Comparison of ENCODE assay signal across 5 fruit fly cellular contexts in genomic region chr3L:14708053-14708452, dm6.
TF ChIP-seq lines count a peak whose summit lies in the region.

No protein-coding gene starts in this region.

- TF ChIP-seq CTCF in whole organism, embryonic (GFP tag; optimal IDR thresholded peaks at IDR 0.05; lab: Kevin White, UChicago): no peak

TF ChIP-seq in whole organism, adult, 20 proteins besides CTCF, POLR2A, EP300 and RAD21:
- TF ChIP-seq Hr96 (GFP tag; optimal IDR thresholded peaks at IDR 0.05; lab: Kevin White, UChicago): peak; percentile 29
- peak; percentile 47 for TF ChIP-seq CG7045 (GFP tag; optimal IDR thresholded peaks at IDR 0.05; lab: Kevin White, UChicago)
- TF ChIP-seq CG7101 (tag; optimal IDR thresholded peaks at IDR 0.05; lab: Kevin White, UChicago): peak; percentile 50
- TF ChIP-seq pad (GFP tag; optimal IDR thresholded peaks at IDR 0.05; lab: Kevin White, UChicago): peak; percentile 10
- TF ChIP-seq bab1 (GFP tag; optimal IDR thresholded peaks at IDR 0.05; lab: Kevin White, UChicago): no peak
- no peak for TF ChIP-seq CG11617 (GFP tag; optimal IDR thresholded peaks at IDR 0.05; lab: Kevin White, UChicago)
- peak; percentile 40 for TF ChIP-seq CG14711 (tag; optimal IDR thresholded peaks at IDR 0.05; lab: Kevin White, UChicago)
- peak; percentile 54 for TF ChIP-seq ovo (GFP tag; optimal IDR thresholded peaks at IDR 0.05; lab: Kevin White, UChicago)
- peak; percentile 44 for TF ChIP-seq CG33017 (tag; optimal IDR thresholded peaks at IDR 0.05; lab: Kevin White, UChicago)
- TF ChIP-seq CG12768 (GFP tag; optimal IDR thresholded peaks at IDR 0.05; lab: Kevin White, UChicago): no peak
- peak; percentile 75 for TF ChIP-seq kay (GFP tag; lab: Kevin White, UChicago; ENCODE audit: borderline replicate concordance)
- TF ChIP-seq Crg-1 (GFP tag; optimal IDR thresholded peaks at IDR 0.05; lab: Kevin White, UChicago): peak; percentile 57
- peak; percentile 2 for TF ChIP-seq toe (GFP tag; optimal IDR thresholded peaks at IDR 0.05; lab: Kevin White, UChicago)
- TF ChIP-seq cnc (optimal IDR thresholded peaks at IDR 0.05; lab: Kevin White, UChicago): no peak
- TF ChIP-seq CG1620 (GFP tag; optimal IDR thresholded peaks at IDR 0.05; lab: Kevin White, UChicago): peak; percentile 53

TF ChIP-seq in whole organism, embryonic, 481 proteins besides CTCF, POLR2A, EP300 and RAD21 (continues in another document):
- TF ChIP-seq CG3838 (GFP tag; optimal IDR thresholded peaks at IDR 0.05; lab: Kevin White, UChicago) (peak; percentile 47), CG17328 (GFP tag; IDR thresholded peaks at IDR 0.05; lab: Robert Waterston, UW) (no peak), D (optimal IDR thresholded peaks at IDR 0.05; lab: Kevin White, UChicago) (no peak), D (GFP tag; optimal IDR thresholded peaks at IDR 0.05; lab: Kevin White, UChicago) (no peak), CG5180 (GFP tag; optimal IDR thresholded peaks at IDR 0.05; lab: Kevin White, UChicago) (no peak), E2f2 (GFP tag; IDR thresholded peaks at IDR 0.05; lab: Robert Waterston, UW) (peak; percentile 23; the same call in 1 of the 2 replicates), her (GFP tag; optimal IDR thresholded peaks at IDR 0.05; lab: Kevin White, UChicago) (peak; percentile 32), CG17568 (GFP tag; optimal IDR thresholded peaks at IDR 0.05; lab: Kevin White, UChicago) (peak; percentile 59), gfzf (GFP tag; optimal IDR thresholded peaks at IDR 0.05; lab: Kevin White, UChicago) (no peak), Hey (tag; optimal IDR thresholded peaks at IDR 0.05; lab: Kevin White, UChicago) (peak; percentile 27), Asciz (GFP tag; optimal IDR thresholded peaks at IDR 0.05; lab: Kevin White, UChicago) (peak; percentile 60), MTF-1 (GFP tag; optimal IDR thresholded peaks at IDR 0.05; lab: Kevin White, UChicago; ENCODE audit: borderline replicate concordance) (no peak), mirr (GFP tag; optimal IDR thresholded peaks at IDR 0.05; lab: Kevin White, UChicago) (peak; percentile 65), pfk (GFP tag; optimal IDR thresholded peaks at IDR 0.05; lab: Kevin White, UChicago) (no peak), HHEX (GFP tag; optimal IDR thresholded peaks at IDR 0.05; lab: Kevin White, UChicago) (peak; percentile 59), CG11456 (GFP tag; IDR thresholded peaks at IDR 0.05; lab: Robert Waterston, UW) (no peak), CG3281 (GFP tag; optimal IDR thresholded peaks at IDR 0.05; lab: Kevin White, UChicago) (peak; percentile 65), CG7786 (GFP tag; optimal IDR thresholded peaks at IDR 0.05; lab: Kevin White, UChicago) (peak; percentile 5), Antp (GFP tag; optimal IDR thresholded peaks at IDR 0.05; lab: Kevin White, UChicago) (peak; percentile 15)

TF ChIP-seq in whole organism, prepupa, 60 proteins besides CTCF, POLR2A, EP300 and RAD21:
- peak; percentile 46 for TF ChIP-seq esn (GFP tag; optimal IDR thresholded peaks at IDR 0.05; lab: Kevin White, UChicago)
- TF ChIP-seq svp (GFP tag; lab: Kevin White, UChicago): peak; percentile 85
- peak; percentile 42 for TF ChIP-seq Sox102F (GFP tag; optimal IDR thresholded peaks at IDR 0.05; lab: Kevin White, UChicago)
- no peak for TF ChIP-seq Hr39 (GFP tag; optimal IDR thresholded peaks at IDR 0.05; lab: Kevin White, UChicago)
- TF ChIP-seq Blimp-1 (GFP tag; optimal IDR thresholded peaks at IDR 0.05; lab: Kevin White, UChicago): peak; percentile 11
- TF ChIP-seq CG34406 (GFP tag; optimal IDR thresholded peaks at IDR 0.05; lab: Kevin White, UChicago): peak; percentile 21
- TF ChIP-seq fd59A (GFP tag; optimal IDR thresholded peaks at IDR 0.05; lab: Kevin White, UChicago): no peak
- TF ChIP-seq Met (GFP tag; optimal IDR thresholded peaks at IDR 0.05; lab: Kevin White, UChicago): peak; percentile 42
- peak; percentile 28 for TF ChIP-seq CG6792 (GFP tag; optimal IDR thresholded peaks at IDR 0.05; lab: Kevin White, UChicago)
- peak; percentile 54 for TF ChIP-seq Eip78C (GFP tag; lab: Kevin White, UChicago)
- TF ChIP-seq CG11902 (GFP tag; optimal IDR thresholded peaks at IDR 0.05; lab: Kevin White, UChicago): no peak
- TF ChIP-seq Smox (GFP tag; optimal IDR thresholded peaks at IDR 0.05; lab: Kevin White, UChicago): peak; percentile 22
- peak; percentile 48 for TF ChIP-seq vri (GFP tag; optimal IDR thresholded peaks at IDR 0.05; lab: Kevin White, UChicago)
- TF ChIP-seq fkh (GFP tag; optimal IDR thresholded peaks at IDR 0.05; lab: Kevin White, UChicago): peak; percentile 72
- peak; percentile 32 for TF ChIP-seq topi (GFP tag; optimal IDR thresholded peaks at IDR 0.05; lab: Kevin White, UChicago)
- no peak for TF ChIP-seq Gug (GFP tag; IDR thresholded peaks at IDR 0.05; lab: Robert Waterston, UW)
- TF ChIP-seq lz (GFP tag; optimal IDR thresholded peaks at IDR 0.05; lab: Kevin White, UChicago): no peak

TF ChIP-seq in whole organism, pupa, 21 proteins besides CTCF, POLR2A, EP300 and RAD21:
- TF ChIP-seq CG8159 (tag; optimal IDR thresholded peaks at IDR 0.05; lab: Kevin White, UChicago) (no peak), CG14655 (GFP tag; optimal IDR thresholded peaks at IDR 0.05; lab: Kevin White, UChicago) (no peak), Pif1A (GFP tag; optimal IDR thresholded peaks at IDR 0.05; lab: Kevin White, UChicago) (peak; percentile 41)

TF ChIP-seq in whole organism, wandering third instar larva, 38 proteins besides CTCF, POLR2A, EP300 and RAD21:
- TF ChIP-seq Vsx2 (GFP tag; optimal IDR thresholded peaks at IDR 0.05; lab: Kevin White, UChicago; ENCODE audit: partially characterized antibody) (no peak), Rel (GFP tag; optimal IDR thresholded peaks at IDR 0.05; lab: Kevin White, UChicago) (no peak), Rel (tag; optimal IDR thresholded peaks at IDR 0.05; lab: Kevin White, UChicago) (no peak), sv (GFP tag; optimal IDR thresholded peaks at IDR 0.05; lab: Kevin White, UChicago) (no peak), HLH106 (tag; optimal IDR thresholded peaks at IDR 0.05; lab: Kevin White, UChicago) (no peak), Myc (optimal IDR thresholded peaks at IDR 0.05; lab: Kevin White, UChicago) (no peak), dsf (GFP tag; optimal IDR thresholded peaks at IDR 0.05; lab: Kevin White, UChicago; ENCODE audit: borderline replicate concordance) (no peak), Dfd (GFP tag; optimal IDR thresholded peaks at IDR 0.05; lab: Kevin White, UChicago) (no peak), fru (GFP tag; optimal IDR thresholded peaks at IDR 0.05; lab: Kevin White, UChicago) (peak; percentile 45), Abd-B (GFP tag; optimal IDR thresholded peaks at IDR 0.05; lab: Kevin White, UChicago) (no peak), woc (GFP tag; optimal IDR thresholded peaks at IDR 0.05; lab: Kevin White, UChicago) (no peak), foxo (GFP tag; optimal IDR thresholded peaks at IDR 0.05; lab: Kevin White, UChicago) (peak in 1 of 2 experiments; percentile 41), sage (GFP tag; optimal IDR thresholded peaks at IDR 0.05; lab: Kevin White, UChicago) (no peak), Jra (GFP tag; optimal IDR thresholded peaks at IDR 0.05; lab: Kevin White, UChicago) (no peak), dl (GFP tag; optimal IDR thresholded peaks at IDR 0.05; lab: Kevin White, UChicago; ENCODE audit: insufficient read depth in 1 of 2, partially characterized antibody in 2 of 2) (no peak), rgr (GFP tag; optimal IDR thresholded peaks at IDR 0.05; lab: Kevin White, UChicago) (peak; percentile 64), Hr78 (GFP tag; optimal IDR thresholded peaks at IDR 0.05; lab: Kevin White, UChicago) (no peak), lola (GFP tag; optimal IDR thresholded peaks at IDR 0.05; lab: Kevin White, UChicago) (no peak), h (GFP tag; optimal IDR thresholded peaks at IDR 0.05; lab: Kevin White, UChicago) (peak; percentile 54), pan (optimal IDR thresholded peaks at IDR 0.05; lab: Kevin White, UChicago) (no peak), GATAd (GFP tag; optimal IDR thresholded peaks at IDR 0.05; lab: Kevin White, UChicago) (peak; percentile 24), OdsH (GFP tag; optimal IDR thresholded peaks at IDR 0.05; lab: Kevin White, UChicago) (peak; percentile 38), usp (GFP tag; optimal IDR thresholded peaks at IDR 0.05; lab: Kevin White, UChicago) (no peak), CG32264 (GFP tag; optimal IDR thresholded peaks at IDR 0.05; lab: Kevin White, UChicago) (peak; percentile 42), brk (GFP tag; optimal IDR thresholded peaks at IDR 0.05; lab: Kevin White, UChicago) (peak; percentile 7), N (GFP tag; optimal IDR thresholded peaks at IDR 0.05; lab: Kevin White, UChicago) (no peak), br (GFP tag; optimal IDR thresholded peaks at IDR 0.05; lab: Kevin White, UChicago) (peak; percentile 39), tai (GFP tag; optimal IDR thresholded peaks at IDR 0.05; lab: Kevin White, UChicago) (peak; percentile 70), Hnf4 (GFP tag; optimal IDR thresholded peaks at IDR 0.05; lab: Kevin White, UChicago) (peak; percentile 76), ey (GFP tag; optimal IDR thresholded peaks at IDR 0.05; lab: Kevin White, UChicago) (peak; percentile 47), CrebA (GFP tag; optimal IDR thresholded peaks at IDR 0.05; lab: Kevin White, UChicago; ENCODE audit: borderline replicate concordance) (no peak), CG9705 (GFP tag; optimal IDR thresholded peaks at IDR 0.05; lab: Kevin White, UChicago) (no peak), dmrt93B (GFP tag; optimal IDR thresholded peaks at IDR 0.05; lab: Kevin White, UChicago) (no peak), psq (GFP tag; optimal IDR thresholded peaks at IDR 0.05; lab: Kevin White, UChicago) (peak; percentile 31), Mio (GFP tag; optimal IDR thresholded peaks at IDR 0.05; lab: Kevin White, UChicago) (no peak), Sp1 (GFP tag; optimal IDR thresholded peaks at IDR 0.05; lab: Kevin White, UChicago) (no peak), Dif (GFP tag; optimal IDR thresholded peaks at IDR 0.05; lab: Kevin White, UChicago; ENCODE audit: partially characterized antibody) (no peak), jim (GFP tag; optimal IDR thresholded peaks at IDR 0.05; lab: Kevin White, UChicago) (peak; percentile 37), Hr83 (GFP tag; optimal IDR thresholded peaks at IDR 0.05; lab: Kevin White, UChicago; ENCODE audit: poor library complexity, severe bottlenecking) (peak; percentile 73)
